Fruit fly (Drosophila melanogaster) whole organism, embryonic: ENCODE data around the gene CG46467.

Source experiments
- Ada2b ChIP-seq: fragments of 200-800 bp; sonication (Bioruptor generic); IDR thresholded peaks from 2 replicates; pipeline ENCODE4 v1.3.6; 2022; ENCODE audit warnings: missing biosample characterization, missing genetic modification characterization
- CG10462 ChIP-seq: fragments of 200-800 bp; sonication (Bioruptor generic); optimal IDR thresholded peaks from 2 replicates; lab custom pipeline; 2016; ENCODE audit warnings: missing biosample characterization, missing genetic modification characterization
- CG12155 ChIP-seq: fragments of 200-800 bp; sonication (Bioruptor generic); optimal IDR thresholded peaks from 3 replicates; lab custom pipeline; 2016; ENCODE audit warnings: missing biosample characterization, missing genetic modification characterization
- CG12219 ChIP-seq: fragments of 200-800 bp; sonication (Bioruptor generic); optimal IDR thresholded peaks from 3 replicates; lab custom pipeline; 2018; ENCODE audit warnings: missing biosample characterization, mild to moderate bottlenecking, missing genetic modification characterization
- CG15269 ChIP-seq: fragments of 200-800 bp; sonication (Bioruptor generic); optimal IDR thresholded peaks from 2 replicates; lab custom pipeline; 2018; ENCODE audit warnings: missing biosample characterization, mild to moderate bottlenecking, missing genetic modification characterization, moderate library complexity
- CG1529 ChIP-seq: fragments of 200-800 bp; sonication (Bioruptor generic); optimal IDR thresholded peaks from 3 replicates; lab custom pipeline; 2018; ENCODE audit warnings: missing biosample characterization, missing genetic modification characterization
- CG17829 ChIP-seq: fragments of 200-800 bp; optimal IDR thresholded peaks from 2 replicates; lab custom pipeline; 2019; ENCODE audit warnings: missing biosample characterization, mild to moderate bottlenecking, missing genetic modification characterization, moderate library complexity
- CG18011 ChIP-seq: fragments of 200-800 bp; sonication (Bioruptor generic); optimal IDR thresholded peaks from 2 replicates; lab custom pipeline; 2017; ENCODE audit warnings: missing biosample characterization, missing genetic modification characterization, mild to moderate bottlenecking, moderate library complexity, missing genotype
- CG30403 ChIP-seq: fragments of 200-800 bp; sonication (Bioruptor generic); optimal IDR thresholded peaks from 3 replicates; lab custom pipeline; 2016; ENCODE audit warnings: missing biosample characterization, missing genetic modification characterization
- CG33557 ChIP-seq: fragments of 200-800 bp; sonication (Bioruptor generic); optimal IDR thresholded peaks from 2 replicates; lab custom pipeline; 2019; ENCODE audit warnings: missing biosample characterization, mild to moderate bottlenecking, missing genetic modification characterization, moderate library complexity
- CG4424 ChIP-seq: fragments of 200-800 bp; sonication (Bioruptor generic); optimal IDR thresholded peaks from 3 replicates; lab custom pipeline; 2016; ENCODE audit warnings: missing biosample characterization, missing genetic modification characterization
- CG5953 ChIP-seq: fragments of 200-800 bp; sonication (Bioruptor generic); IDR thresholded peaks from 2 replicates; pipeline ENCODE4 v1.3.6; 2022; ENCODE audit warnings: missing biosample characterization, missing genetic modification characterization
- CG7928 ChIP-seq: fragments of 200-800 bp; sonication (Bioruptor generic); optimal IDR thresholded peaks from 2 replicates; lab custom pipeline; 2017; ENCODE audit warnings: missing biosample characterization, mild to moderate bottlenecking, missing genetic modification characterization
- CG9797 ChIP-seq: fragments of 200-800 bp; sonication (Bioruptor generic); optimal IDR thresholded peaks from 3 replicates; lab custom pipeline; 2018; ENCODE audit warnings: missing biosample characterization, mild to moderate bottlenecking, missing genetic modification characterization
- CG9817 ChIP-seq: fragments of 200-800 bp; sonication (Bioruptor generic); optimal IDR thresholded peaks from 2 replicates; lab custom pipeline; 2018; ENCODE audit warnings: missing biosample characterization, mild to moderate bottlenecking, missing genetic modification characterization, moderate library complexity
- Chrac-16 ChIP-seq: fragments of 200-800 bp; sonication (Bioruptor generic); optimal IDR thresholded peaks from 3 replicates; lab custom pipeline; 2016; ENCODE audit warnings: missing biosample characterization, missing genetic modification characterization
- D ChIP-seq, 2 experiments: fragments of 200-800 bp in 1 of 2; fragments of >200 bp in 1 of 2; sonication (Bioruptor generic) in 1 of 2; optimal IDR thresholded peaks; 2 replicates in 1 of 2; 3 replicates in 1 of 2; lab custom pipeline; 2017; ENCODE audit warnings: mild to moderate bottlenecking in 1 of 2, missing biosample characterization in 1 of 2, missing genetic modification characterization in 1 of 2, missing genetic modification reagents in 1 of 2
- Dek ChIP-seq: fragments of 200-800 bp; sonication (Bioruptor generic); optimal IDR thresholded peaks from 3 replicates; lab custom pipeline; 2019; ENCODE audit warnings: missing biosample characterization, mild to moderate bottlenecking, missing genetic modification characterization, moderate library complexity
- Dp ChIP-seq: fragments of 200-800 bp; sonication (Bioruptor generic); optimal IDR thresholded peaks from 2 replicates; lab custom pipeline; 2018; ENCODE audit warnings: missing biosample characterization, mild to moderate bottlenecking, missing genetic modification characterization, moderate library complexity
- ERR ChIP-seq: fragments of 200-800 bp; sonication (Bioruptor generic); optimal IDR thresholded peaks from 2 replicates; lab custom pipeline; 2016; ENCODE audit warnings: missing biosample characterization, missing genetic modification characterization
- Eip74EF ChIP-seq, 2 experiments: fragments of 200-800 bp in 1 of 2; fragments of >200 bp in 1 of 2; sonication (Bioruptor generic) in 1 of 2; optimal IDR thresholded peaks; 2 replicates each; lab custom pipeline; 2017 to 2019; ENCODE audit warnings: missing biosample characterization in 2 of 2, missing genetic modification characterization in 2 of 2, mild to moderate bottlenecking in 1 of 2, moderate library complexity in 1 of 2
- Hsf ChIP-seq: fragments of 200-800 bp; sonication (Bioruptor generic); optimal IDR thresholded peaks from 3 replicates; lab custom pipeline; 2016; ENCODE audit warnings: missing biosample characterization, missing genetic modification characterization
- Med ChIP-seq: fragments of 200-800 bp; sonication (Bioruptor generic); peaks from one replicate; lab custom pipeline; 2016; ENCODE audit warnings: missing biosample characterization, missing genetic modification characterization, mild to moderate bottlenecking, inconsistent platforms, moderate library complexity
- Opbp ChIP-seq: fragments of 200-800 bp; sonication (Bioruptor generic); IDR thresholded peaks from 3 replicates; pipeline ENCODE4 v1.3.6; 2022; ENCODE audit warnings: missing biosample characterization, missing genetic modification characterization; ENCODE audit not compliant: partially characterized antibody
- Ptx1 ChIP-seq: fragments of 200-800 bp; sonication (Bioruptor generic); IDR thresholded peaks from 2 replicates; pipeline ENCODE4 v1.3.6; 2022; ENCODE audit warnings: missing biosample characterization, missing genetic modification characterization
- Sin3A ChIP-seq: fragments of >200 bp; optimal IDR thresholded peaks from 2 replicates; lab custom pipeline; 2018
- Sox100B ChIP-seq: fragments of 200-800 bp; sonication (Bioruptor generic); optimal IDR thresholded peaks from 3 replicates; lab custom pipeline; 2018; ENCODE audit warnings: missing biosample characterization, mild to moderate bottlenecking, missing genetic modification characterization
- Stat92E ChIP-seq, 3 experiments: fragments of >200 bp in 2 of 3; fragments of 200-800 bp in 1 of 3; sonication (Bioruptor generic) in 1 of 3; optimal IDR thresholded peaks; 2 replicates each; lab custom pipeline; 2017 to 2019; ENCODE audit warnings: missing biosample characterization in 3 of 3, missing genetic modification characterization in 3 of 3, mild to moderate bottlenecking in 1 of 3, moderate library complexity in 1 of 3
- Tbp ChIP-seq: fragments of >200 bp; optimal IDR thresholded peaks from 2 replicates; lab custom pipeline; 2018; ENCODE audit warnings: missing biosample characterization, missing genetic modification characterization
- ac ChIP-seq: fragments of 200-800 bp; sonication (Bioruptor generic); optimal IDR thresholded peaks from 3 replicates; lab custom pipeline; 2017; ENCODE audit warnings: missing biosample characterization, mild to moderate bottlenecking, missing genetic modification characterization
- ap ChIP-seq: fragments of 200-800 bp; sonication (Bioruptor generic); IDR thresholded peaks from 2 replicates; pipeline ENCODE4 v1.3.6; 2022; ENCODE audit warnings: missing biosample characterization, missing genetic modification characterization
- cas ChIP-seq: fragments of 200-800 bp; sonication (Bioruptor generic); IDR thresholded peaks from 2 replicates; pipeline ENCODE4 v1.3.6; 2022; ENCODE audit warnings: missing biosample characterization, missing genetic modification characterization
- crol ChIP-seq: fragments of 200-800 bp; sonication (Bioruptor generic); IDR thresholded peaks from 2 replicates; pipeline ENCODE4 v1.3.6; 2022; ENCODE audit warnings: missing biosample characterization, missing genetic modification characterization
- crp ChIP-seq, 2 experiments: fragments of 200-800 bp; sonication (Bioruptor generic); optimal IDR thresholded peaks; 2 replicates in 1 of 2; 3 replicates in 1 of 2; lab custom pipeline; 2017; ENCODE audit warnings: missing biosample characterization in 2 of 2, missing genetic modification characterization in 2 of 2, mild to moderate bottlenecking in 1 of 2, moderate library complexity in 1 of 2
- eve ChIP-seq, 2 experiments: fragments of >200 bp; optimal IDR thresholded peaks; 2 replicates each; lab custom pipeline; 2017; ENCODE audit warnings: missing biosample characterization in 2 of 2, missing genetic modification characterization in 2 of 2
- gsb ChIP-seq: fragments of 200-800 bp; sonication (Bioruptor generic); IDR thresholded peaks from 2 replicates; pipeline ENCODE4 v1.3.6; 2022; ENCODE audit warnings: missing biosample characterization, missing genetic modification characterization
- ind ChIP-seq: fragments of 200-800 bp; sonication (Bioruptor generic); optimal IDR thresholded peaks from 3 replicates; lab custom pipeline; 2016; ENCODE audit warnings: missing biosample characterization, missing genetic modification characterization
- kah ChIP-seq: fragments of 200-800 bp; sonication (Bioruptor generic); optimal IDR thresholded peaks from 2 replicates; lab custom pipeline; 2018; ENCODE audit warnings: missing biosample characterization, mild to moderate bottlenecking, missing genetic modification characterization
- ken ChIP-seq: fragments of 200-800 bp; sonication (Bioruptor generic); IDR thresholded peaks from 3 replicates; pipeline ENCODE4 v1.3.6; 2022; ENCODE audit warnings: missing biosample characterization, missing genetic modification characterization
- mirr ChIP-seq: fragments of 200-800 bp; sonication (Bioruptor generic); optimal IDR thresholded peaks from 3 replicates; lab custom pipeline; 2018; ENCODE audit warnings: missing biosample characterization, mild to moderate bottlenecking, missing genetic modification characterization
- pan ChIP-seq, 4 experiments: fragments of >200 bp in 3 of 4; fragments of 200-800 bp in 1 of 4; sonication (Bioruptor generic) in 1 of 4; optimal IDR thresholded peaks in 3 of 4; IDR thresholded peaks in 1 of 4; 2 replicates each; pipeline versions ENCODE4 v1.3.6 to Lab custom; 2017 to 2022; ENCODE audit warnings: missing biosample characterization in 2 of 4, missing genetic modification characterization in 2 of 4, mixed read lengths in 1 of 4
- pho ChIP-seq: fragments of 200-800 bp; sonication (Bioruptor generic); optimal IDR thresholded peaks from 2 replicates; lab custom pipeline; 2016; ENCODE audit warnings: missing biosample characterization, missing genetic modification characterization
- prd ChIP-seq, 3 experiments: fragments of >200 bp in 2 of 3; fragments of 200-800 bp in 1 of 3; sonication (Bioruptor generic) in 1 of 3; optimal IDR thresholded peaks in 2 of 3; IDR thresholded peaks in 1 of 3; 2 replicates in 2 of 3; 3 replicates in 1 of 3; pipeline versions ENCODE4 v1.3.6 to Lab custom; 2017 to 2022; ENCODE audit warnings: missing biosample characterization in 1 of 3, missing genetic modification characterization in 1 of 3
- sc ChIP-seq, 3 experiments: fragments of >200 bp in 2 of 3; fragments of 200-800 bp in 1 of 3; sonication (Bioruptor generic) in 1 of 3; optimal IDR thresholded peaks; 2 replicates in 2 of 3; 3 replicates in 1 of 3; lab custom pipeline; 2017; ENCODE audit warnings: mild to moderate bottlenecking in 1 of 3, missing biosample characterization in 1 of 3, missing genetic modification characterization in 1 of 3, missing genetic modification reagents in 1 of 3
- sens ChIP-seq: fragments of 200-800 bp; sonication (Bioruptor generic); peaks from one replicate; lab custom pipeline; 2016; ENCODE audit warnings: missing biosample characterization, missing genetic modification characterization
- shn ChIP-seq: fragments of 200-800 bp; sonication (Bioruptor generic); optimal IDR thresholded peaks from 3 replicates; lab custom pipeline; 2016; ENCODE audit warnings: missing biosample characterization, missing genetic modification characterization
- sob ChIP-seq: fragments of 200-800 bp; sonication (Bioruptor generic); IDR thresholded peaks from 2 replicates; pipeline ENCODE4 v1.3.6; 2022; ENCODE audit warnings: missing biosample characterization, missing genetic modification characterization
- sqz ChIP-seq: fragments of 200-800 bp; sonication (Bioruptor generic); optimal IDR thresholded peaks from 3 replicates; lab custom pipeline; 2018; ENCODE audit warnings: missing biosample characterization, mild to moderate bottlenecking, missing genetic modification characterization

CG46467 gene

dm6 chr3R:9886341-9886959, 12.0 kb downstream of the CG46467 start (continued):
- TF ChIP-seq Sox100B (no peak), Sin3A (lab: Kevin White, UChicago) (no peak), pan (optimal IDR thresholded peaks at IDR 0.05; lab: Kevin White, UChicago) (no peak), pan (GFP tag; optimal IDR thresholded peaks at IDR 0.05 in 1 of 2, IDR thresholded peaks at IDR 0.05 in 1 of 2) (peak in 1 of 2 experiments; percentile 41), kah (peak; percentile 92), D (optimal IDR thresholded peaks at IDR 0.05; lab: Kevin White, UChicago) (no peak), D (GFP tag; optimal IDR thresholded peaks at IDR 0.05; lab: Kevin White, UChicago) (no peak), CG10462 (no peak), sob (GFP tag; lab: Robert Waterston, UW) (0 out of 2 replicates have a peak, but pooled peaks have one; percentile 9), ERR (GFP tag; lab: Kevin White, UChicago) (no peak), cas (GFP tag; lab: Robert Waterston, UW) (no peak), crp (GFP tag; optimal IDR thresholded peaks at IDR 0.05; lab: Kevin White, UChicago) (peak in 1 of 2 experiments; percentile 11), sc (optimal IDR thresholded peaks at IDR 0.05; lab: Kevin White, UChicago) (no peak), sc (GFP tag; optimal IDR thresholded peaks at IDR 0.05; lab: Kevin White, UChicago) (no peak), gsb (GFP tag; lab: Robert Waterston, UW) (no peak), Hsf (no peak), sens (peak; percentile 71), Chrac-16 (GFP tag; lab: Kevin White, UChicago) (no peak), CG7928 (GFP tag; lab: Kevin White, UChicago) (no peak), Dp (GFP tag; lab: Kevin White, UChicago) (no peak), Tbp (GFP tag; lab: Kevin White, UChicago) (no peak), Opbp (GFP tag; lab: Robert Waterston, UW) (no peak), sqz (GFP tag; lab: Kevin White, UChicago) (peak; percentile 35), Stat92E (GFP tag; optimal IDR thresholded peaks at IDR 0.05; lab: Kevin White, UChicago) (peak in 1 of 3 experiments; percentile 15), ac (peak; percentile 87), crol (GFP tag; lab: Robert Waterston, UW) (peak; percentile 69), shn (GFP tag; lab: Kevin White, UChicago) (no peak), prd (optimal IDR thresholded peaks at IDR 0.05; lab: Kevin White, UChicago) (no peak), prd (GFP tag; IDR thresholded peaks at IDR 0.05; lab: Robert Waterston, UW) (no peak), pho (GFP tag; lab: Kevin White, UChicago) (no peak), Ada2b (no peak), Med (GFP tag; lab: Kevin White, UChicago) (peak; percentile 81), CG9797 (GFP tag; lab: Kevin White, UChicago) (no peak), Dek (tag; lab: Kevin White, UChicago) (no peak), ken (no peak), ap (GFP tag; lab: Robert Waterston, UW) (no peak), CG12155 (GFP tag; lab: Kevin White, UChicago) (no peak), Ptx1 (GFP tag; lab: Robert Waterston, UW) (no peak)

dm6 chr3R:9888668-9889302, 14.3 kb downstream of the CG46467 start:
- TF ChIP-seq mirr = no peak
- peak in 1 of 2 experiments; percentile 86 for TF ChIP-seq Eip74EF (GFP tag; optimal IDR thresholded peaks at IDR 0.05; lab: Kevin White, UChicago)
- TF ChIP-seq CG33557 (GFP tag; lab: Kevin White, UChicago) = peak; percentile 38
- TF ChIP-seq CG1529 = peak; percentile 14
- peak; percentile 17 for TF ChIP-seq ind (GFP tag; lab: Kevin White, UChicago)
- TF ChIP-seq CG18011 (GFP tag; lab: Kevin White, UChicago) = peak; percentile 10
- TF ChIP-seq CG12219 (GFP tag; lab: Kevin White, UChicago) = peak; percentile 44
- TF ChIP-seq CG9817 = peak; percentile 20
- TF ChIP-seq CG15269 = peak; percentile 63
- TF ChIP-seq CG30403 (GFP tag; lab: Kevin White, UChicago) = peak; percentile 26
- no peak for TF ChIP-seq CG5953 (GFP tag; lab: Robert Waterston, UW)
- peak; percentile 9 for TF ChIP-seq CG4424
- TF ChIP-seq CG17829 (tag; lab: Kevin White, UChicago) = no peak
- peak in 1 of 2 experiments; percentile 63 for TF ChIP-seq eve (GFP tag; optimal IDR thresholded peaks at IDR 0.05; lab: Kevin White, UChicago)
